Fruit fly (Drosophila melanogaster) whole organism, embryonic: ENCODE data around the gene Der-2.
A peak's percentile ranks its signal among the peaks of the same experiment; 100 is the strongest.

Source experiments
- CG11085 ChIP-seq: fragments of 200-800 bp; sonication (Bioruptor generic); IDR thresholded peaks from 2 replicates; pipeline ENCODE4 v1.3.6; 2022; ENCODE audit warnings: missing biosample characterization, missing genetic modification characterization
- CG14441 ChIP-seq: fragments of 200-800 bp; sonication (Bioruptor generic); IDR thresholded peaks from 2 replicates; pipeline ENCODE4 v1.3.6; 2022; ENCODE audit warnings: missing biosample characterization, missing genetic modification characterization
- CG15601 ChIP-seq: fragments of 200-800 bp; sonication (Bioruptor generic); optimal IDR thresholded peaks from 3 replicates; lab custom pipeline; 2019; ENCODE audit warnings: missing biosample characterization, mild to moderate bottlenecking, missing genetic modification characterization, moderate library complexity
- CG16779 ChIP-seq: fragments of 200-800 bp; sonication (Bioruptor generic); IDR thresholded peaks from 2 replicates; pipeline ENCODE4 v1.3.6; 2022; ENCODE audit warnings: missing biosample characterization, missing genetic modification characterization
- CG16815 ChIP-seq: fragments of 200-800 bp; sonication (Bioruptor generic); optimal IDR thresholded peaks from 3 replicates; lab custom pipeline; 2017; ENCODE audit warnings: missing biosample characterization, mild to moderate bottlenecking, missing genetic modification characterization
- CG17802 ChIP-seq: fragments of 200-800 bp; sonication (Bioruptor generic); optimal IDR thresholded peaks from 2 replicates; lab custom pipeline; 2018; ENCODE audit warnings: missing biosample characterization, mild to moderate bottlenecking, missing genetic modification characterization, moderate library complexity
- CG18262 ChIP-seq: fragments of 200-800 bp; optimal IDR thresholded peaks from 3 replicates; lab custom pipeline; 2019; ENCODE audit warnings: missing biosample characterization, mild to moderate bottlenecking, missing genetic modification characterization, moderate library complexity
- CG18599 ChIP-seq: fragments of 200-800 bp; sonication (Bioruptor generic); optimal IDR thresholded peaks from 3 replicates; lab custom pipeline; 2017; ENCODE audit warnings: missing biosample characterization, missing genetic modification characterization, mild to moderate bottlenecking, moderate library complexity, missing genetic modification reagents
- CG18619 ChIP-seq: fragments of 200-800 bp; sonication (Bioruptor generic); optimal IDR thresholded peaks from 3 replicates; lab custom pipeline; 2017; ENCODE audit warnings: missing biosample characterization, mild to moderate bottlenecking, missing genetic modification characterization
- CG2875 ChIP-seq: fragments of 200-800 bp; sonication (Bioruptor generic); optimal IDR thresholded peaks from 2 replicates; lab custom pipeline; 2017; ENCODE audit warnings: missing biosample characterization, mild to moderate bottlenecking, missing genetic modification characterization, missing genetic modification reagents
- CG34422 ChIP-seq: fragments of 200-800 bp; sonication (Bioruptor generic); IDR thresholded peaks from 3 replicates; pipeline ENCODE4 v1.3.6; 2022; ENCODE audit warnings: missing biosample characterization, missing genetic modification characterization
- CG4424 ChIP-seq: fragments of 200-800 bp; sonication (Bioruptor generic); optimal IDR thresholded peaks from 3 replicates; lab custom pipeline; 2016; ENCODE audit warnings: missing biosample characterization, missing genetic modification characterization
- CG5180 ChIP-seq: fragments of 200-800 bp; sonication (Bioruptor generic); optimal IDR thresholded peaks from 3 replicates; lab custom pipeline; 2017; ENCODE audit warnings: missing biosample characterization, missing genetic modification characterization, mild to moderate bottlenecking, moderate library complexity, missing genetic modification reagents
- CG6254 ChIP-seq: fragments of 200-800 bp; sonication (Bioruptor generic); optimal IDR thresholded peaks from 3 replicates; lab custom pipeline; 2017; ENCODE audit warnings: mild to moderate bottlenecking, missing biosample characterization, missing genetic modification reagents, missing genetic modification characterization
- CG6272 ChIP-seq: fragments of 200-800 bp; sonication (Bioruptor generic); IDR thresholded peaks from 2 replicates; pipeline ENCODE4 v1.3.6; 2022; ENCODE audit warnings: missing biosample characterization, missing genetic modification characterization
- CG6791 ChIP-seq: fragments of 200-800 bp; sonication (Bioruptor generic); IDR thresholded peaks from 3 replicates; pipeline ENCODE4 v1.3.6; 2022; ENCODE audit warnings: missing biosample characterization, missing genetic modification characterization; ENCODE audit not compliant: partially characterized antibody
- CG7786 ChIP-seq: fragments of 200-800 bp; sonication (Bioruptor generic); optimal IDR thresholded peaks from 2 replicates; lab custom pipeline; 2016; ENCODE audit warnings: missing biosample characterization, missing genetic modification characterization
- CG9817 ChIP-seq: fragments of 200-800 bp; sonication (Bioruptor generic); optimal IDR thresholded peaks from 2 replicates; lab custom pipeline; 2018; ENCODE audit warnings: missing biosample characterization, mild to moderate bottlenecking, missing genetic modification characterization, moderate library complexity
- CHES-1-like ChIP-seq: fragments of 200-800 bp; sonication (Bioruptor generic); optimal IDR thresholded peaks from 2 replicates; lab custom pipeline; 2016; ENCODE audit warnings: missing biosample characterization, missing genetic modification characterization
- Chrac-16 ChIP-seq: fragments of 200-800 bp; sonication (Bioruptor generic); optimal IDR thresholded peaks from 3 replicates; lab custom pipeline; 2016; ENCODE audit warnings: missing biosample characterization, missing genetic modification characterization
- Dbx ChIP-seq: fragments of 200-800 bp; sonication (Bioruptor generic); IDR thresholded peaks from 3 replicates; pipeline ENCODE4 v1.3.6; 2022; ENCODE audit warnings: missing biosample characterization, missing genetic modification characterization
- HLH4C ChIP-seq: fragments of 200-800 bp; sonication (Bioruptor generic); IDR thresholded peaks from 3 replicates; pipeline ENCODE4 v1.3.6; 2022; ENCODE audit warnings: missing biosample characterization, missing genetic modification characterization; ENCODE audit not compliant: partially characterized antibody
- HLH54F ChIP-seq: fragments of 200-800 bp; sonication (Bioruptor generic); optimal IDR thresholded peaks from 3 replicates; lab custom pipeline; 2016; ENCODE audit warnings: missing biosample characterization, missing genetic modification characterization
- Hey ChIP-seq: fragments of 200-800 bp; sonication (Bioruptor generic); optimal IDR thresholded peaks from 3 replicates; lab custom pipeline; 2018; ENCODE audit warnings: missing biosample characterization, mild to moderate bottlenecking, missing genetic modification characterization
- HmgD ChIP-seq: fragments of 200-800 bp; sonication (Bioruptor generic); optimal IDR thresholded peaks from 3 replicates; lab custom pipeline; 2016; ENCODE audit warnings: missing biosample characterization, missing genetic modification characterization
- HmgZ ChIP-seq: fragments of 200-800 bp; sonication (Bioruptor generic); optimal IDR thresholded peaks from 2 replicates; lab custom pipeline; 2018; ENCODE audit warnings: missing biosample characterization, mild to moderate bottlenecking, missing genetic modification characterization
- Myb ChIP-seq: fragments of 200-800 bp; sonication (Bioruptor generic); optimal IDR thresholded peaks from 2 replicates; lab custom pipeline; 2016; ENCODE audit warnings: missing biosample characterization, missing genetic modification characterization
- Neu2 ChIP-seq: fragments of 200-800 bp; sonication (Bioruptor generic); optimal IDR thresholded peaks from 3 replicates; lab custom pipeline; 2016; ENCODE audit warnings: missing biosample characterization, missing genetic modification characterization, borderline replicate concordance
- Rfx ChIP-seq: fragments of 200-800 bp; sonication (Bioruptor generic); IDR thresholded peaks from 2 replicates; pipeline ENCODE4 v1.3.6; 2022; ENCODE audit warnings: missing biosample characterization, missing genetic modification characterization
- Side ChIP-seq: fragments of 200-800 bp; sonication (Bioruptor generic); optimal IDR thresholded peaks from 2 replicates; lab custom pipeline; 2016; ENCODE audit warnings: missing biosample characterization, missing genetic modification characterization
- Sin3A ChIP-seq: fragments of >200 bp; optimal IDR thresholded peaks from 2 replicates; lab custom pipeline; 2018
- Vsx1 ChIP-seq: fragments of 200-800 bp; sonication (Bioruptor generic); optimal IDR thresholded peaks from 2 replicates; lab custom pipeline; 2017; ENCODE audit warnings: missing biosample characterization, mild to moderate bottlenecking, missing genetic modification characterization, missing genetic modification reagents
- Xbp1 ChIP-seq: fragments of 200-800 bp; sonication (Bioruptor generic); optimal IDR thresholded peaks from 3 replicates; lab custom pipeline; 2016; ENCODE audit warnings: missing biosample characterization, mild to moderate bottlenecking, missing genetic modification characterization
- ase ChIP-seq: fragments of 200-800 bp; sonication (Bioruptor generic); IDR thresholded peaks from 3 replicates; pipeline ENCODE4 v1.3.6; 2022; ENCODE audit warnings: missing biosample characterization, missing genetic modification characterization
- cato ChIP-seq: fragments of 200-800 bp; sonication (Bioruptor generic); optimal IDR thresholded peaks from 2 replicates; lab custom pipeline; 2016; ENCODE audit warnings: missing biosample characterization, missing genetic modification characterization, borderline replicate concordance
- chn ChIP-seq: fragments of 200-800 bp; sonication (Bioruptor generic); optimal IDR thresholded peaks from 2 replicates; lab custom pipeline; 2016; ENCODE audit warnings: missing biosample characterization, missing genetic modification characterization
- dm ChIP-seq: fragments of 200-800 bp; sonication (Bioruptor generic); optimal IDR thresholded peaks from 3 replicates; lab custom pipeline; 2016; ENCODE audit warnings: missing biosample characterization, missing genetic modification characterization
- lmd ChIP-seq: fragments of 200-800 bp; sonication (Bioruptor generic); IDR thresholded peaks from 2 replicates; pipeline ENCODE4 v1.3.6; 2022; ENCODE audit warnings: missing biosample characterization, missing genetic modification characterization
- maf-S ChIP-seq: fragments of 200-800 bp; sonication (Bioruptor generic); optimal IDR thresholded peaks from 2 replicates; lab custom pipeline; 2016; ENCODE audit warnings: missing biosample characterization, missing genetic modification characterization
- pho ChIP-seq: fragments of 200-800 bp; sonication (Bioruptor generic); optimal IDR thresholded peaks from 2 replicates; lab custom pipeline; 2016; ENCODE audit warnings: missing biosample characterization, missing genetic modification characterization
- prd ChIP-seq, 3 experiments: fragments of >200 bp in 2 of 3; fragments of 200-800 bp in 1 of 3; sonication (Bioruptor generic) in 1 of 3; optimal IDR thresholded peaks in 2 of 3; IDR thresholded peaks in 1 of 3; 2 replicates in 2 of 3; 3 replicates in 1 of 3; pipeline versions ENCODE4 v1.3.6 to Lab custom; 2017 to 2022; ENCODE audit warnings: missing biosample characterization in 1 of 3, missing genetic modification characterization in 1 of 3
- run ChIP-seq: fragments of 200-800 bp; sonication (Bioruptor generic); optimal IDR thresholded peaks from 3 replicates; lab custom pipeline; 2018; ENCODE audit warnings: missing biosample characterization, mild to moderate bottlenecking, missing genetic modification characterization
- stwl ChIP-seq: fragments of 200-800 bp; sonication (Bioruptor generic); optimal IDR thresholded peaks from 3 replicates; lab custom pipeline; 2018; ENCODE audit warnings: missing biosample characterization, mild to moderate bottlenecking, missing genetic modification characterization, moderate library complexity
- tin ChIP-seq: fragments of 200-800 bp; sonication (Bioruptor generic); optimal IDR thresholded peaks from 3 replicates; lab custom pipeline; 2016; ENCODE audit warnings: missing biosample characterization, missing genetic modification characterization
- twi ChIP-seq: fragments of 200-800 bp; optimal IDR thresholded peaks from 2 replicates; lab custom pipeline; 2019; ENCODE audit warnings: missing biosample characterization, mild to moderate bottlenecking, missing genetic modification characterization, moderate library complexity
- unc-4 ChIP-seq: fragments of 200-800 bp; sonication (Bioruptor generic); IDR thresholded peaks from 2 replicates; pipeline ENCODE4 v1.3.6; 2022; ENCODE audit warnings: missing biosample characterization, missing genetic modification characterization; ENCODE audit not compliant: partially characterized antibody
- zen ChIP-seq: fragments of 200-800 bp; sonication (Bioruptor generic); optimal IDR thresholded peaks from 3 replicates; lab custom pipeline; 2018; ENCODE audit warnings: missing biosample characterization, mild to moderate bottlenecking, missing genetic modification characterization, moderate library complexity
- zfh2 ChIP-seq: fragments of 200-800 bp; sonication (Bioruptor generic); optimal IDR thresholded peaks from 2 replicates; lab custom pipeline; 2016; ENCODE audit warnings: missing biosample characterization, missing genetic modification characterization

Gene Der-2

DNA sequence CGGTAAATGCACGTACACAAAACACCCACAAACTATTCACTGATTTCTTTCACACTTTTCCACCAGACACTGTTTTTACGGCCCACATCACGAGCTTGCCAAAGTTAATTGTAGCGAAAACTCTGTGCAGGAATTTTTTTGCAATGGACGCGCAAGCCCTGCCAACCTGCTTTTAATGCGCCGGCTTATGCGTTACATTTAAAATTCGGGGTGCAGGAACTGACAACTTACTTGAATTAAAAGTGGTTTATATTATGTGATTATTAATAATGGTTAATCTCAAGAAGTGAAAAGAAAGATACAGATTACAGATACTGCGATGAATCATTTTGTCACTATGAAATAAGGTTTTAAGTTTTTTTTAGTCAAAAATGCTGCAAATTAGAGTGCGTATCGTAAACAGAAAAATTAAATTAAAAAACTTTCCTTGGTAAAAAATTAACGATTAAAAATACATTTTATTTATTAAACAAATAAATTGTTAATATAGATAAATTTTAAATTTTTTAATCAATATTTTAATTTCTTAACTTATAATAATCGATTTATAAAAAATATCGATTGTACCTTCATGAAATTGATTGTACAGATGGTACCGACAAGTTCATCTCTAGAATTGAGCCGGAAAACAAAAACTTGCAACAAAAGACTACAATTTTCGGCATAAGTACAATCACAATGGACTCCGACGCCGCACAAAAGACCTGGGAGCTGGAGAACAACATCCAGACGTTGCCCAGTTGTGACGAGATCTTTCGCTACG lies 14.3 kb downstream of the Der-2 start, which contains the start of the genes CG42232 and CSN5 (continued):
- TF ChIP-seq CG6254 (GFP tag; lab: Kevin White, UChicago), result peak; percentile 21
- TF ChIP-seq zfh2 (GFP tag; lab: Kevin White, UChicago), result peak; percentile 44
- peak; percentile 51 for TF ChIP-seq CG9817 (tag; lab: Kevin White, UChicago)
- peak; percentile 37 for TF ChIP-seq chn (GFP tag; lab: Kevin White, UChicago)
- TF ChIP-seq twi (tag; lab: Kevin White, UChicago), result peak; percentile 12
- TF ChIP-seq HmgD (GFP tag; lab: Kevin White, UChicago), result no peak
- no peak for TF ChIP-seq ase (GFP tag; lab: Robert Waterston, UW)
- peak; percentile 26 for TF ChIP-seq CHES-1-like (GFP tag; lab: Kevin White, UChicago)
- peak; percentile 21; the same call in 1 of the 3 replicates for TF ChIP-seq CG34422 (GFP tag; lab: Robert Waterston, UW)
- no peak for TF ChIP-seq CG15601 (tag; lab: Kevin White, UChicago)
- peak; percentile 9 for TF ChIP-seq CG7786 (GFP tag; lab: Kevin White, UChicago)
- TF ChIP-seq pho (GFP tag; lab: Kevin White, UChicago), result peak; percentile 55
- peak; percentile 42 for TF ChIP-seq Side
- peak; percentile 36; the same call in 1 of the 2 replicates for TF ChIP-seq CG11085 (GFP tag; lab: Robert Waterston, UW)
- TF ChIP-seq lmd (GFP tag; lab: Robert Waterston, UW), result peak; percentile 25; the same call in 1 of the 2 replicates
- TF ChIP-seq CG4424 (GFP tag; lab: Kevin White, UChicago), result peak; percentile 75
- peak; percentile 28 for TF ChIP-seq dm (GFP tag; lab: Kevin White, UChicago)
- peak; percentile 19 for TF ChIP-seq CG16815 (GFP tag; lab: Kevin White, UChicago)
- TF ChIP-seq CG6272 (GFP tag; lab: Robert Waterston, UW), result peak; percentile 45; the same call in 1 of the 2 replicates
- TF ChIP-seq cato (GFP tag; lab: Kevin White, UChicago), result peak; percentile 4
- no peak for TF ChIP-seq Hey (tag; lab: Kevin White, UChicago)
- TF ChIP-seq Xbp1 (GFP tag; lab: Kevin White, UChicago), result peak; percentile 78
- peak; percentile 18 for TF ChIP-seq Sin3A (lab: Kevin White, UChicago)
- TF ChIP-seq Myb, result peak; percentile 96
- peak; percentile 52; the same call in 1 of the 3 replicates for TF ChIP-seq CG6791 (GFP tag; lab: Robert Waterston, UW)
- peak; percentile 37 for TF ChIP-seq maf-S (GFP tag; lab: Kevin White, UChicago)
- no peak for TF ChIP-seq CG5180 (GFP tag; lab: Kevin White, UChicago)
- TF ChIP-seq Chrac-16 (GFP tag; lab: Kevin White, UChicago), result peak; percentile 71
- peak; percentile 6 for TF ChIP-seq CG17802 (tag; lab: Kevin White, UChicago)
- TF ChIP-seq HmgZ, result peak; percentile 25
- TF ChIP-seq CG18599, result peak; percentile 64
- peak; percentile 54 for TF ChIP-seq HLH54F (GFP tag; lab: Kevin White, UChicago)
- no peak for TF ChIP-seq prd (optimal IDR thresholded peaks at IDR 0.05; lab: Kevin White, UChicago)
- TF ChIP-seq prd (GFP tag; IDR thresholded peaks at IDR 0.05; lab: Robert Waterston, UW), result peak; percentile 59; the same call in 2 of the 3 replicates
- TF ChIP-seq HLH4C, result 0 out of 3 replicates have a peak, but pooled peaks have one; percentile 43
- peak; percentile 51 for TF ChIP-seq CG18262 (tag; lab: Kevin White, UChicago)
- TF ChIP-seq stwl, result peak; percentile 68
- TF ChIP-seq Dbx (GFP tag; lab: Robert Waterston, UW), result peak; percentile 47; the same call in 1 of the 3 replicates
- TF ChIP-seq CG18619 (GFP tag; lab: Kevin White, UChicago), result peak; percentile 9
- no peak for TF ChIP-seq Neu2 (GFP tag; lab: Kevin White, UChicago)
- peak; percentile 65; the same call in 1 of the 2 replicates for TF ChIP-seq Rfx (GFP tag; lab: Robert Waterston, UW)
- peak; percentile 17 for TF ChIP-seq run
- TF ChIP-seq CG16779 (GFP tag; lab: Robert Waterston, UW), result no peak
- TF ChIP-seq zen, result peak; percentile 59
- peak; percentile 39; the same call in 1 of the 2 replicates for TF ChIP-seq CG14441 (GFP tag; lab: Robert Waterston, UW)
- peak; percentile 26 for TF ChIP-seq CG2875
- TF ChIP-seq unc-4, result peak; percentile 50; the same call in 1 of the 2 replicates
- TF ChIP-seq Vsx1 (GFP tag; lab: Kevin White, UChicago), result no peak
- peak; percentile 48 for TF ChIP-seq tin (GFP tag; lab: Kevin White, UChicago)
